Worm (Caenorhabditis elegans): ENCODE data around the gene F56A8.8.

ce11 chrIII:13310552-13310951 is 25.0 kb downstream of the F56A8.8 start:
- no peak for TF ChIP-seq nhr-11 (tag; optimal IDR thresholded peaks at IDR 0.05)
- no peak for TF ChIP-seq ceh-28 (tag; optimal IDR thresholded peaks at IDR 0.05)

Measured in whole organism, L4 larva.